Worm (Caenorhabditis elegans): Measurements from ENCODE around the gene spig-7.

- TF ChIP-seq let-607 (tag; optimal IDR thresholded peaks at IDR 0.05), result no peak
- no peak for TF ChIP-seq sea-2 (GFP tag; IDR thresholded peaks at IDR 0.05)
- no peak for TF ChIP-seq ama-1 (optimal IDR thresholded peaks at IDR 0.05)
- TF ChIP-seq ama-1 (GFP tag; optimal IDR thresholded peaks at IDR 0.05), result no peak
- no peak for TF ChIP-seq F22D6.2 (tag; optimal IDR thresholded peaks at IDR 0.05)
- TF ChIP-seq T26A5.8 (tag; optimal IDR thresholded peaks at IDR 0.05), result no peak
- TF ChIP-seq ceh-91 (GFP tag; IDR thresholded peaks at IDR 0.05), result no peak
- no peak for TF ChIP-seq snpc-3.4 (tag; optimal IDR thresholded peaks at IDR 0.05)
These were observed 45.7 kb downstream of the spig-7 start for ce11 chrV:1540249-1540648.

Measured in whole organism, young adult.